Worm (Caenorhabditis elegans): ENCODE measurements around the gene F35D11.3.

ce11 chrII:4590660-4591059, 17.5 kb upstream of the F35D11.3 start:
- TF ChIP-seq lag-1 (GFP tag; IDR thresholded peaks at IDR 0.05) (no peak), K12H6.12 (tag; optimal IDR thresholded peaks at IDR 0.05) (no peak), egl-18 (GFP tag; IDR thresholded peaks at IDR 0.05) (no peak), lir-1 (GFP tag; conservative IDR thresholded peaks at IDR 0.05) (no peak)
